Worm (Caenorhabditis elegans): Measurements from ENCODE around the gene C28H8.2.

Gene C28H8.2

DNA sequence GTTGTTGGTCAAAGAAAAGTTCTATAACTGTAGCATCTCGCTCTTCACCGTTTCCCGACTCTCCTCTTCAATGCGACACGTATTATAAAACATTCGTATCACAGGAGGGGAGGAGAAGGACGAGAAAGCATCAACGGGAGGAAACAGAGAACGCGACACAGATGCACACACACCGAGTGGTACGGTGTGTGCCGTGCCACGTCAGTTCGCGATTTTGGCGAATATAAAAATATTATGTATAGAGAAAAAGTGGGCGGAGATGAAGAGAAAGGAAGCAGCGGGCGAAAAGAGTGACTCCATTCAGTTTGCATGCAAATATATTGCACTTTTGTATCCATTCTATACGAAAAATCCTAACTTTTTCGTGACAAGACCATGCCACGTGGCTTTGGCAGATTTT is 5.4 kb upstream of the C28H8.2 start (continued):
- no peak for TF ChIP-seq nhr-6 (tag; optimal IDR thresholded peaks at IDR 0.05)

DNA sequence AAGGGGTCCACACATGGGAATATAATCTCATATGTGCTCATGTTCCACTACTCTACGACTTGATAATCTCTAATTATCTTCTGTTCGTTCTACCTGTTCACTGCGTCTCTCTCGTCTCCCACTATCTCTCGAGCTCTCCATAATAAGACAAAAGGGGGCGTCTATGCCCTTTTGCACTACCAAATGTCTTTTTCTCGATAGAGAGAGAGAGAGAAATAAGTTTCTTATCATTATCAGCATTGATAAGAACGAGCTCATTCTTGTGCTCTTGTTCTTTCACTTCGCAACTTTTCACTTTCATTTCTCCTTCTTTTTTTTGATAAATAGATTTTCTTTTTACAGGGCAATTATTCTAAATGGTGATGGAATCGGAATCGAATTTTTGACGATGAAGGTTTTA is 4.2 kb upstream of the C28H8.2 start:
- TF ChIP-seq madf-9 (GFP tag; conservative IDR thresholded peaks at IDR 0.05) (no peak), ama-1 (optimal IDR thresholded peaks at IDR 0.05) (no peak), nhr-77 (tag; optimal IDR thresholded peaks at IDR 0.05) (peak; percentile 44), nhr-237 (tag; optimal IDR thresholded peaks at IDR 0.05) (no peak), ceh-32 (tag; optimal IDR thresholded peaks at IDR 0.05; ENCODE audit: poor library complexity) (no peak), ceh-20 (GFP tag; IDR thresholded peaks at IDR 0.05) (no peak), T20F7.1 (GFP tag; optimal IDR thresholded peaks at IDR 0.05) (no peak), ctbp-1 (GFP tag; IDR thresholded peaks at IDR 0.05) (no peak), F26F4.8 (GFP tag; conservative IDR thresholded peaks at IDR 0.05) (no peak), lin-39 (tag; optimal IDR thresholded peaks at IDR 0.05) (no peak), ztf-7 (tag; optimal IDR thresholded peaks at IDR 0.05) (peak; percentile 33), gei-8 (GFP tag; optimal IDR thresholded peaks at IDR 0.05) (no peak), zip-11 (GFP tag; IDR thresholded peaks at IDR 0.05) (no peak), dve-1 (tag; optimal IDR thresholded peaks at IDR 0.05; ENCODE audit: insufficient read depth) (peak; percentile 67), dmd-6 (GFP tag; IDR thresholded peaks at IDR 0.05) (peak; percentile 64), hlh-11 (tag; optimal IDR thresholded peaks at IDR 0.05) (peak; percentile 59), daf-16 (GFP tag; optimal IDR thresholded peaks at IDR 0.05) (no peak), daf-16 (tag; optimal IDR thresholded peaks at IDR 0.05) (peak; percentile 57), pha-4 (GFP tag; IDR thresholded peaks at IDR 0.05) (no peak), pha-4 (tag; optimal IDR thresholded peaks at IDR 0.05) (no peak), ceh-44 (GFP tag; IDR thresholded peaks at IDR 0.05) (no peak), lin-1 (GFP tag; IDR thresholded peaks at IDR 0.05) (no peak), lin-38 (GFP tag; IDR thresholded peaks at IDR 0.05) (no peak), spr-1 (tag; optimal IDR thresholded peaks at IDR 0.05) (no peak), spr-3 (GFP tag; optimal IDR thresholded peaks at IDR 0.05) (no peak), tra-1 (GFP tag; IDR thresholded peaks at IDR 0.05) (0 out of 2 replicates have a peak, but pooled peaks have one; percentile 10), pqm-1 (tag; optimal IDR thresholded peaks at IDR 0.05) (peak; percentile 95), rbr-2 (tag; optimal IDR thresholded peaks at IDR 0.05) (no peak), ces-1 (GFP tag; optimal IDR thresholded peaks at IDR 0.05) (no peak), daf-19 (GFP tag; conservative IDR thresholded peaks at IDR 0.05) (no peak), lin-29 (GFP tag; IDR thresholded peaks at IDR 0.05) (no peak), nhr-28 (tag; optimal IDR thresholded peaks at IDR 0.05) (peak; percentile 67), mep-1 (tag; optimal IDR thresholded peaks at IDR 0.05) (peak; percentile 18), hlh-30 (tag; optimal IDR thresholded peaks at IDR 0.05; ENCODE audit: insufficient read depth) (no peak), lin-13 (GFP tag; optimal IDR thresholded peaks at IDR 0.05) (no peak), unc-130 (GFP tag; optimal IDR thresholded peaks at IDR 0.05) (no peak), mxl-3 (GFP tag; optimal IDR thresholded peaks at IDR 0.05) (no peak), aha-1 (tag) (no peak), set-16 (GFP tag; IDR thresholded peaks at IDR 0.05) (no peak), nhr-6 (tag; optimal IDR thresholded peaks at IDR 0.05) (peak; percentile 33), Y48G9A.11 (GFP tag; IDR thresholded peaks at IDR 0.05) (no peak), fkh-10 (GFP tag; optimal IDR thresholded peaks at IDR 0.05) (no peak), dmd-9 (GFP tag; IDR thresholded peaks at IDR 0.05) (no peak), mes-2 (tag; optimal IDR thresholded peaks at IDR 0.05; ENCODE audit: poor library complexity, severe bottlenecking) (peak; percentile 40), daf-12 (tag; optimal IDR thresholded peaks at IDR 0.05) (no peak), F37D6.2 (tag; optimal IDR thresholded peaks at IDR 0.05) (no peak)
